Fruit fly (Drosophila melanogaster): ENCODE measurements around the gene CycJ.
A peak's percentile ranks its signal among the peaks of the same experiment; 100 is the strongest.

CycJ gene

dm6 chr3L:3479551-3479950 is 13.3 kb downstream of the CycJ start (continued):
- TF ChIP-seq pan (optimal IDR thresholded peaks at IDR 0.05), result no peak
- peak in 1 of 2 experiments; percentile 34 for TF ChIP-seq pan (GFP tag; optimal IDR thresholded peaks at IDR 0.05 in 1 of 2, IDR thresholded peaks at IDR 0.05 in 1 of 2)
- no peak for TF ChIP-seq cg (GFP tag; optimal IDR thresholded peaks at IDR 0.05)
- TF ChIP-seq CG18011 (GFP tag; optimal IDR thresholded peaks at IDR 0.05), result no peak
- peak; percentile 27; the same call in 1 of the 2 replicates for TF ChIP-seq Rfx (GFP tag; IDR thresholded peaks at IDR 0.05)
- no peak for TF ChIP-seq bcd (GFP tag; optimal IDR thresholded peaks at IDR 0.05)
- TF ChIP-seq CG4820 (GFP tag; optimal IDR thresholded peaks at IDR 0.05), result no peak
- no peak for TF ChIP-seq ERR (GFP tag; optimal IDR thresholded peaks at IDR 0.05)
- peak; percentile 39; the same call in 1 of the 3 replicates for TF ChIP-seq dysf (GFP tag; IDR thresholded peaks at IDR 0.05)
- peak; percentile 11 for TF ChIP-seq Hmr (GFP tag; optimal IDR thresholded peaks at IDR 0.05)
- no peak for TF ChIP-seq CG3163 (GFP tag; optimal IDR thresholded peaks at IDR 0.05)
- TF ChIP-seq CG1233 (GFP tag; optimal IDR thresholded peaks at IDR 0.05), result no peak
- TF ChIP-seq phol (tag; optimal IDR thresholded peaks at IDR 0.05), result no peak
- 0 out of 2 replicates have a peak, but pooled peaks have one; percentile 35 for TF ChIP-seq klu (GFP tag; IDR thresholded peaks at IDR 0.05)
- no peak for TF ChIP-seq CG1529 (GFP tag; optimal IDR thresholded peaks at IDR 0.05)
- no peak for TF ChIP-seq CG6175 (GFP tag; IDR thresholded peaks at IDR 0.05)
- TF ChIP-seq Opbp (GFP tag; IDR thresholded peaks at IDR 0.05; ENCODE audit: partially characterized antibody), result no peak
- TF ChIP-seq Hey (tag; optimal IDR thresholded peaks at IDR 0.05), result no peak
- TF ChIP-seq abd-A (tag; optimal IDR thresholded peaks at IDR 0.05), result peak; percentile 6
- TF ChIP-seq gfzf (GFP tag; optimal IDR thresholded peaks at IDR 0.05), result no peak
- no peak for TF ChIP-seq pb (GFP tag; optimal IDR thresholded peaks at IDR 0.05)
- TF ChIP-seq CG4424 (GFP tag; optimal IDR thresholded peaks at IDR 0.05), result no peak
- TF ChIP-seq inv (GFP tag; IDR thresholded peaks at IDR 0.05; ENCODE audit: partially characterized antibody), result no peak
- TF ChIP-seq sens (GFP tag), result no peak
- peak; percentile 51; the same call in 1 of the 3 replicates for TF ChIP-seq row (GFP tag; IDR thresholded peaks at IDR 0.05)
- TF ChIP-seq CG16863 (GFP tag; optimal IDR thresholded peaks at IDR 0.05), result no peak
- TF ChIP-seq Dip3 (GFP tag; optimal IDR thresholded peaks at IDR 0.05), result no peak
- TF ChIP-seq Elba2 (GFP tag; optimal IDR thresholded peaks at IDR 0.05), result no peak
- TF ChIP-seq kah (GFP tag; optimal IDR thresholded peaks at IDR 0.05), result no peak
- TF ChIP-seq Hr51 (GFP tag; optimal IDR thresholded peaks at IDR 0.05), result peak in 1 of 2 experiments; percentile 40
- peak; percentile 1 for TF ChIP-seq CG12391 (tag; optimal IDR thresholded peaks at IDR 0.05)
- peak in 1 of 2 experiments; percentile 13 for TF ChIP-seq dpn (GFP tag; optimal IDR thresholded peaks at IDR 0.05)
- no peak for TF ChIP-seq p53 (GFP tag; optimal IDR thresholded peaks at IDR 0.05)
- TF ChIP-seq CG9817 (tag; optimal IDR thresholded peaks at IDR 0.05), result peak; percentile 20
- no peak for TF ChIP-seq prd (optimal IDR thresholded peaks at IDR 0.05)
- peak; percentile 49; the same call in 2 of the 3 replicates for TF ChIP-seq prd (GFP tag; IDR thresholded peaks at IDR 0.05)
- no peak for TF ChIP-seq GATAe (GFP tag; conservative IDR thresholded peaks at IDR 0.05)
- peak; percentile 43; the same call in 1 of the 3 replicates for TF ChIP-seq CG11695 (GFP tag; IDR thresholded peaks at IDR 0.05)
- TF ChIP-seq CG17359 (tag; optimal IDR thresholded peaks at IDR 0.05), result peak; percentile 13
- no peak for TF ChIP-seq stwl (tag; optimal IDR thresholded peaks at IDR 0.05)
- TF ChIP-seq dm (GFP tag; optimal IDR thresholded peaks at IDR 0.05), result no peak
- no peak for TF ChIP-seq danr (GFP tag; IDR thresholded peaks at IDR 0.05)
- peak; percentile 9 for TF ChIP-seq CG1603 (tag; optimal IDR thresholded peaks at IDR 0.05)
- TF ChIP-seq CG3281 (GFP tag; optimal IDR thresholded peaks at IDR 0.05), result peak; percentile 11
- no peak for TF ChIP-seq CG3065 (GFP tag; optimal IDR thresholded peaks at IDR 0.05)
- no peak for TF ChIP-seq CG3847 (GFP tag; IDR thresholded peaks at IDR 0.05)
- no peak for TF ChIP-seq CG12744 (GFP tag; optimal IDR thresholded peaks at IDR 0.05)
- TF ChIP-seq CG11504 (tag; optimal IDR thresholded peaks at IDR 0.05), result peak; percentile 36
- peak; percentile 19 for TF ChIP-seq Sox102F (GFP tag; optimal IDR thresholded peaks at IDR 0.05)
- peak; percentile 14 for TF ChIP-seq NfI (GFP tag; optimal IDR thresholded peaks at IDR 0.05)
- no peak for TF ChIP-seq CG4404 (GFP tag; IDR thresholded peaks at IDR 0.05)
